Fruit fly (Drosophila melanogaster) whole organism, wandering third instar larva: ENCODE data around the gene CG6118.

Experiments used
- Abd-B ChIP-seq: fragments of >200 bp; optimal IDR thresholded peaks from 2 replicates; lab custom pipeline; 2017; ENCODE audit warnings: missing biosample characterization, missing genetic modification characterization
- CG32264 ChIP-seq: fragments of 200-800 bp; sonication (Bioruptor generic); optimal IDR thresholded peaks from 2 replicates; lab custom pipeline; 2016; ENCODE audit warnings: missing biosample characterization, missing genetic modification characterization
- CG9705 ChIP-seq: fragments of 200-800 bp; sonication (Bioruptor generic); optimal IDR thresholded peaks from 2 replicates; lab custom pipeline; 2018; ENCODE audit warnings: missing biosample characterization, mild to moderate bottlenecking, missing genetic modification characterization
- CrebA ChIP-seq: fragments of 200-800 bp; sonication (Bioruptor generic); optimal IDR thresholded peaks from 2 replicates; lab custom pipeline; 2016; ENCODE audit warnings: missing biosample characterization, mild to moderate bottlenecking, missing genetic modification characterization, borderline replicate concordance
- Dfd ChIP-seq: fragments of >200 bp; optimal IDR thresholded peaks from 2 replicates; lab custom pipeline; 2017; ENCODE audit warnings: missing biosample characterization, missing genetic modification characterization
- Dif ChIP-seq: fragments of 200-275, 200-300 bp; sonication (Bioruptor generic); optimal IDR thresholded peaks from 2 replicates; lab custom pipeline; 2018; ENCODE audit warnings: missing biosample characterization, missing genetic modification characterization; ENCODE audit not compliant: partially characterized antibody
- GATAd ChIP-seq: sonication (Bioruptor generic); optimal IDR thresholded peaks from 2 replicates; lab custom pipeline; 2016; ENCODE audit warnings: missing biosample characterization, missing genetic modification characterization
- HLH106 ChIP-seq: fragments of 200-800 bp; optimal IDR thresholded peaks from 3 replicates; lab custom pipeline; 2019; ENCODE audit warnings: missing biosample characterization, mild to moderate bottlenecking, missing genetic modification characterization, moderate library complexity
- Hr78 ChIP-seq: fragments of >200 bp; optimal IDR thresholded peaks from 2 replicates; lab custom pipeline; 2017; ENCODE audit warnings: missing biosample characterization, missing genetic modification characterization
- Hr83 ChIP-seq: fragments of 200-300 bp; sonication (Bioruptor generic); optimal IDR thresholded peaks from 2 replicates; lab custom pipeline; 2016; ENCODE audit warnings: missing biosample characterization, mild to moderate bottlenecking, missing genetic modification characterization, moderate library complexity; ENCODE audit not compliant: poor library complexity, severe bottlenecking
- Jra ChIP-seq: sonication (Bioruptor generic); optimal IDR thresholded peaks from 2 replicates; lab custom pipeline; 2016; ENCODE audit warnings: missing biosample characterization, missing genetic modification characterization
- Mio ChIP-seq: sonication (Bioruptor generic); optimal IDR thresholded peaks from 2 replicates; lab custom pipeline; 2016; ENCODE audit warnings: missing biosample characterization, missing genetic modification characterization
- Myc ChIP-seq: fragments of >200 bp; optimal IDR thresholded peaks from 2 replicates; lab custom pipeline; 2017
- N ChIP-seq: fragments of >200 bp; optimal IDR thresholded peaks from 2 replicates; lab custom pipeline; 2018; ENCODE audit warnings: missing biosample characterization, missing external identifiers, missing genetic modification characterization
- OdsH ChIP-seq: fragments of 200-800 bp; sonication (Bioruptor generic); optimal IDR thresholded peaks from 2 replicates; lab custom pipeline; 2016; ENCODE audit warnings: missing biosample characterization, mild to moderate bottlenecking, missing genetic modification characterization
- Sp1 ChIP-seq: fragments of 200-800 bp; sonication (Bioruptor generic); optimal IDR thresholded peaks from 3 replicates; lab custom pipeline; 2019; ENCODE audit warnings: missing biosample characterization, mild to moderate bottlenecking, missing genetic modification characterization, moderate library complexity
- Vsx2 ChIP-seq: fragments of 200-300, 225-300 bp; sonication (Bioruptor generic); optimal IDR thresholded peaks from 2 replicates; lab custom pipeline; 2018; ENCODE audit warnings: missing biosample characterization, missing genetic modification characterization; ENCODE audit not compliant: partially characterized antibody
- br ChIP-seq: fragments of 200-800 bp; sonication (Bioruptor generic); optimal IDR thresholded peaks from 2 replicates; lab custom pipeline; 2016; ENCODE audit warnings: missing biosample characterization, missing genetic modification characterization
- brk ChIP-seq: fragments of 200-800 bp; sonication (Bioruptor generic); optimal IDR thresholded peaks from 2 replicates; lab custom pipeline; 2016; ENCODE audit warnings: missing biosample characterization, mild to moderate bottlenecking, missing genetic modification characterization
- dl ChIP-seq, 2 experiments: fragments of 175-275, 200-275 bp in 1 of 2; fragments of 200-275 bp in 1 of 2; sonication (Bioruptor generic); optimal IDR thresholded peaks; lab custom pipeline; 2018; ENCODE audit warnings: mild to moderate bottlenecking in 2 of 2, missing biosample characterization in 2 of 2, missing genetic modification characterization in 2 of 2, moderate library complexity in 2 of 2; ENCODE audit not compliant: partially characterized antibody in 2 of 2, insufficient read depth in 1 of 2
- dmrt93B ChIP-seq: fragments of 200-800 bp; sonication (Bioruptor generic); optimal IDR thresholded peaks from 2 replicates; lab custom pipeline; 2018; ENCODE audit warnings: missing biosample characterization, mild to moderate bottlenecking, missing genetic modification characterization
- dsf ChIP-seq: sonication (Bioruptor generic); optimal IDR thresholded peaks from 2 replicates; lab custom pipeline; 2016; ENCODE audit warnings: missing biosample characterization, missing genetic modification characterization, borderline replicate concordance
- foxo ChIP-seq, 2 experiments: fragments of 200-800 bp; sonication (Bioruptor generic); optimal IDR thresholded peaks; 2 replicates in 1 of 2; 3 replicates in 1 of 2; lab custom pipeline; 2016 to 2017; ENCODE audit warnings: missing biosample characterization in 2 of 2, missing genetic modification characterization in 2 of 2
- fru ChIP-seq: fragments of 200-800 bp; sonication (Bioruptor generic); optimal IDR thresholded peaks from 3 replicates; lab custom pipeline; 2016; ENCODE audit warnings: missing biosample characterization, mild to moderate bottlenecking, missing genetic modification characterization
- jim ChIP-seq: fragments of 175-275, 200-325 bp; sonication (Bioruptor generic); optimal IDR thresholded peaks from 2 replicates; lab custom pipeline; 2016; ENCODE audit warnings: missing biosample characterization, mild to moderate bottlenecking, missing genetic modification characterization
- lola ChIP-seq: fragments of >200 bp; optimal IDR thresholded peaks from 2 replicates; lab custom pipeline; 2017; ENCODE audit warnings: missing biosample characterization, missing genetic modification characterization
- pan ChIP-seq: fragments of >200 bp; optimal IDR thresholded peaks from 2 replicates; lab custom pipeline; 2017
- psq ChIP-seq: fragments of 200-800 bp; sonication (Bioruptor generic); optimal IDR thresholded peaks from 3 replicates; lab custom pipeline; 2017; ENCODE audit warnings: missing biosample characterization, mild to moderate bottlenecking, missing genetic modification characterization, moderate library complexity
- rgr ChIP-seq: fragments of 200-800 bp; sonication (Bioruptor generic); optimal IDR thresholded peaks from 3 replicates; lab custom pipeline; 2016; ENCODE audit warnings: missing biosample characterization, mild to moderate bottlenecking, missing genetic modification characterization
- sage ChIP-seq: fragments of 200-800 bp; sonication (Bioruptor generic); optimal IDR thresholded peaks from 2 replicates; lab custom pipeline; 2016; ENCODE audit warnings: missing biosample characterization, mild to moderate bottlenecking, missing genetic modification characterization
- sv ChIP-seq: fragments of 200-800 bp; sonication (Bioruptor generic); optimal IDR thresholded peaks from 3 replicates; lab custom pipeline; 2016; ENCODE audit warnings: missing biosample characterization, missing genetic modification characterization
- usp ChIP-seq: fragments of >200 bp; optimal IDR thresholded peaks from 2 replicates; lab custom pipeline; 2017; ENCODE audit warnings: missing biosample characterization, missing genetic modification characterization

CG6118 gene

DNA sequence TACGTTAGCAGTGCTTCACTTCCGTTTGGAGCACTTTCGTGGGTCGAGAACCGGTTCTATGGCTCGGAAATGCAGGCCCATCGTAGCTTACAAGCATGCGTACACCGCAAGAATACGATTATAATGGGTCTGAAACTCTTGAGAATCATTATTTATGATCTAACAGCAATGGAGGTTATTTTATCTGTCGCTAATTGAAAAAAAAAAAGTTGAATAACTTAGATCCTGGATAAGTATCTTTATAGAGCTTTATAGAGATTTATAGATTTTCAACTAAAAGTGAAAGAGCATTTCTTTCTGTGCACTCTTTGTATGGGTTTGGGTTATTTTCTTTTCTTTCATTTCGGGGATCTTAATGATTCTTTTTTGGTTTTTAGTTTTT, 6.7 kb downstream of the CG6118 start (continued):
- TF ChIP-seq Jra (peak; percentile 68), sage (GFP tag; lab: Kevin White, UChicago) (peak; percentile 20), usp (GFP tag; lab: Kevin White, UChicago) (no peak), CG9705 (peak; percentile 31)

DNA sequence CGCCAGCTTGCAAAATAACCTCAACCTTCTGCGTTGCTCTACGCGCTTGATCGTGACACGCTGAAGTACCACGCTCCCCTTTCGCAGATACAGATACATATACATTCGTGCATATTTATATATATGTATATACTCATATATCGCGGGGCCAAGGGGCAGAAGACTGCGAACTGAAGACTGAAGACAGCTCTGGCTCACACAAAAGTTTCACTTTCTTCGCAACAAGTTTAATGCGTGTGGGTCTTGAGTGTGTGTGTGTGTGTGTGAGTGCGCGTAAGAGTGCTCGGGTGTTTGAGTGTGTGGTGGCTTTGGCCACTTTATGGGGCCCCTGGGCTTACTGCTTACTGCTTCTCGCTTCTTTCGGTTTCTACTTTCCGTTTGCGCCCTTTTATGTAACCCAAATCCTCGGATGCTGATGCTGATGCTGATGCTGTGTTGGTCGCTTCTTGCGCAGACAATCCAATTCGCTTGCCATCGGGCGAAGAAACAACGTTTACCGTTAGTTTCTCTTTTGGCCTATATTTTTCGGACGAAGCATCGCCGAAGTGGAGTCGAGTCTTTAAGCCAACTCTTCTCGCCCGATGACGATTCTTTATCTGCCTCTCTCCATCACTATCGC, 7.2 kb downstream of the CG6118 start:
- no peak for TF ChIP-seq Hr83 (GFP tag; lab: Kevin White, UChicago)
- peak; percentile 21 for TF ChIP-seq Dfd (GFP tag; lab: Kevin White, UChicago)
- no peak for TF ChIP-seq CG32264 (GFP tag; lab: Kevin White, UChicago)
- TF ChIP-seq sage (GFP tag; lab: Kevin White, UChicago) = no peak
- peak; percentile 18 for TF ChIP-seq Vsx2 (GFP tag; lab: Kevin White, UChicago)
- peak; percentile 24 for TF ChIP-seq Dif (GFP tag; lab: Kevin White, UChicago)

DNA sequence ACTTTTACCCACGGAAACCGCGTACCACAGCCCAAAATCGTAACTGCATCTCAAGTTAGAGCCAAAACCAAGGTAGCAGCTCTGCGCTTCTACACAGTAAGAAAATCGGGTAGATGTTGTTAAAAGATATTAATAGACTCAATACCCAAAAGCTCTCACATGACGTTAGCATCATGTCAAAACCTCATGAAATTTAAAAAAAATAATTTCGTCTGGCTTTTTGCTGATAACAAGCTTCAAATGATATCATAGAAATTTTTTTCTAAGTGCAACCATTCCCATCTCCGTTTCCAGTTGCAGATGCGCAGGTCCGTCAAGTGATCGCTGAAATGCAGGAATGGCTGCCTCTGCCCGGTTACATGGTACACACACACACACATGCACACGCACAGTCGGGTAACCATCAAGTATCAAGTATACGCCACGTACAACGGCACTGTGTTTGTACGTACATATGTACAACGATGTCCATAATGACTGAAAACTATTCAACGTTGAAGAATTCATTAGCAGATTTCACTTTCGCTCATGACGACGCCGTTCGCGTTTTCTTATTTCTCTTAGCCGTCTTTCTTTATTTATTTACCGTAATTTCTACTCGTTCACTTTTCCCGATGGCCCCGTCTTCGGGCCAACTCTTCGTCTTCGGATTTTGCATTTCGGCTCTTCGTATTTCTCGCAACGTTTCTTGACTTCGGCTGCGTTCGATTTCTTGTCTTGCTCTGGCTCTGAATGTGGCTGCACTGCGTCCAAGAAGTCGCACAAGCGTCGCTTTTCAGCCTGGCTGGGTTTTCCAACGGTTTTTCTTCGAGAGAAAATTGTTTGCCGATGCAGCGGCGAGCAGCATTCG, 8.7 kb downstream of the CG6118 start:
- no peak for TF ChIP-seq Sp1 (GFP tag; lab: Kevin White, UChicago)
- no peak for TF ChIP-seq OdsH (GFP tag; lab: Kevin White, UChicago)
- TF ChIP-seq Dfd (GFP tag; lab: Kevin White, UChicago) = no peak
- no peak for TF ChIP-seq lola
- no peak for TF ChIP-seq dsf (GFP tag; lab: Kevin White, UChicago)
- TF ChIP-seq pan (lab: Kevin White, UChicago) = no peak
- no peak for TF ChIP-seq Jra
- TF ChIP-seq Dif (GFP tag; lab: Kevin White, UChicago) = no peak
- no peak for TF ChIP-seq Vsx2 (GFP tag; lab: Kevin White, UChicago)

DNA sequence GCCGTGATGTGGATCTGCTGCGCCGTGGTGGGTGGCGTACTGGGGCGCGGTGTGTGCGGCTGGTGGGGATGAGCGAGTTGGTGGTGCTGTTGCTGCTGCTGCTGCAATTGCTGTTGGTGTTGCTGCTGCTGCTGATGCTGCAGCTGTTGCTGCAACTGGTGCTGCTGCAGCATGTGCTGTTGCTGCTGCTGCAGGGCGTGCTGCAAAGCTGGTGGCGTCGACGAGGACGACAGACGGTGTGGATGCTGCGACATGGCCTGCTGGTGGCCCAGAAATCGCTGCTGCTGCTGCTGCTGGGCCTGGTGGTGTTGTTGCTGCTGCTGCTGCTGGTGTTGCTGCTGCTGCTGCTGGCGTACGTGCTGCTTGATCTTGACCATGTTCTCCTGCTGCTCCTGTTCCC, 10.4 kb downstream of the CG6118 start:
- TF ChIP-seq sv = no peak
- TF ChIP-seq Dfd (GFP tag; lab: Kevin White, UChicago) = peak; percentile 98

DNA sequence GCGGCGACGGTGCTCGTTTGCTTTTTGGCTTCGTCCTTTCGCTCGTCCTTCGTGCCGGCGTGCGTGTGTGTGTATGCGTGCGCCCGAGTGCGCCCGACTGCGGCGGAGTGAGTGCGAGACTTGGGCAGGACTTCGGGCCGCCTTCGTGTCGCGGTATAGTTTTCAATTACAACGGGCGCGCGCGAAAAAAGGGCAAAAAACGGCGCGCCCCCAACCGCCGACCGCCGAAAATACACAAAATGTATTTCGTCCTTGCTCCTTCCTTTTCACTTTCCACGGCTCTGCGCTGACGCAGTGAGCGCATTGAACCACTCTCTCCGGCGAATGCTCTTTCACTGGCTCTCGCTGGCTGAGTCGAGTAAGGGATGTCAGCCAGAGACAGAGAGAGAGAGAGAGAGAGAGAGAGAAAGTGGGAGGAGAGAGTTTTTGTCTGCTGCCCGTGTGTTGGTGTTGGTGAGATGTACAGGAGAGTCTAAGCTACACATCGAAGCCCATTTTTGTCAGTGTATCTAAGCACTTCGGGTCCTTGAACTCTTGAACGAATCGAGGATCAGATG, 14.1 kb downstream of the CG6118 start:
- TF ChIP-seq Dfd (GFP tag; lab: Kevin White, UChicago) (peak; percentile 4), Dif (GFP tag; lab: Kevin White, UChicago) (peak; percentile 70), foxo (GFP tag; optimal IDR thresholded peaks at IDR 0.05; lab: Kevin White, UChicago) (no peak), pan (lab: Kevin White, UChicago) (peak; percentile 77), psq (GFP tag; lab: Kevin White, UChicago) (peak; percentile 14), dl (GFP tag; optimal IDR thresholded peaks at IDR 0.05; lab: Kevin White, UChicago; ENCODE audit: insufficient read depth in 1 of 2, partially characterized antibody in 2 of 2) (peak in 1 of 2 experiments; percentile 61), Vsx2 (GFP tag; lab: Kevin White, UChicago) (no peak), brk (GFP tag; lab: Kevin White, UChicago) (no peak)

DNA sequence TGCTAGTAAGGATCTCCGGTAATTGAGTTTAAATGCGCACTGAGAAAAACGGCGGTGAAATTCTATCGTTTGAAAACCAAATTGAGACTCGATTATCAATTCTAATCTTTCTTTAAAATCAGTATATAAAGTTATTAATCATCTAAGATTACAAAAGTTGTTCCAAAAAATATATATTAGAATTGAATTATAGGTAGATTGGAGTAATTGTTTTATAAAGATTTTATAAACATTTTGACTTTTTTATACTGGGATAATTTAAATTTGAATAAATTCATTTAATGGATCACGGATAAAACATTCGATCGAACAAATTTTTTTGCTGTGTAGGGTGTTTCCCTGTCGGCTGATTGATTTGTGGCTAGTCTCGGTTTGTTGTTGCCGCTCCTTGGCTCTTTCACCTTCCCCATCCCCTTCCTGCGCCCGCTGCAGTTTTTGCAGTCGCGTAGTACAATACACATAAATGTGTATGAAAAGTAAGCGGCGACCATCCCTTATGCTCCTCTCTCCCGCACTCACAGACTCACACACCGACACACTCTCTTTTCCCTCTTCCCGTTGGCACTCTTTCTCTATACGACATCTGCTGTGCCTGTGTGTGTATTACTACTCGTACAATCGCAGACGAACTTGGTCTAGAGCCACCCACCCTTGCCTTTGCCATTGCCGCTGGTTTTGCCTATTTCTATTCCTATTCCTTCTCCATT, 15.6 kb downstream of the CG6118 start:
- TF ChIP-seq usp (GFP tag; lab: Kevin White, UChicago) (no peak), sv (peak; percentile 49), Dif (GFP tag; lab: Kevin White, UChicago) (peak; percentile 3), Abd-B (GFP tag; lab: Kevin White, UChicago) (no peak), Vsx2 (GFP tag; lab: Kevin White, UChicago) (no peak), dl (GFP tag; optimal IDR thresholded peaks at IDR 0.05; lab: Kevin White, UChicago; ENCODE audit: insufficient read depth in 1 of 2, partially characterized antibody in 2 of 2) (no peak), rgr (GFP tag; lab: Kevin White, UChicago) (peak; percentile 38), sage (GFP tag; lab: Kevin White, UChicago) (no peak), HLH106 (tag; lab: Kevin White, UChicago) (peak; percentile 46), Hr78 (GFP tag; lab: Kevin White, UChicago) (no peak), N (GFP tag; lab: Kevin White, UChicago) (no peak), foxo (GFP tag; optimal IDR thresholded peaks at IDR 0.05; lab: Kevin White, UChicago) (peak in 1 of 2 experiments; percentile 57), Dfd (GFP tag; lab: Kevin White, UChicago) (no peak), CrebA (no peak), fru (no peak), dmrt93B (no peak), GATAd (GFP tag; lab: Kevin White, UChicago) (no peak), jim (GFP tag; lab: Kevin White, UChicago) (no peak), Mio (GFP tag; lab: Kevin White, UChicago) (no peak), psq (GFP tag; lab: Kevin White, UChicago) (peak; percentile 23), br (GFP tag; lab: Kevin White, UChicago) (peak; percentile 1), CG9705 (no peak), brk (GFP tag; lab: Kevin White, UChicago) (no peak), Myc (no peak), Hr83 (GFP tag; lab: Kevin White, UChicago) (no peak)
